Worm (Caenorhabditis elegans) whole organism, midembryonic: ENCODE data around the gene bath-10.

ENCODE experiments used
- T22C8.4 ChIP-seq: fragments of 200-800 bp; sonication (Bioruptor generic); IDR thresholded peaks from 2 replicates; pipeline ENCODE4 v1.3.6; 2022; ENCODE audit warnings: missing genetic modification characterization, missing compliant biosample characterization
- cog-1 ChIP-seq: sonication (generic microtip); optimal IDR thresholded peaks from 2 replicates; lab custom pipeline; 2016; ENCODE audit warnings: missing genetic modification characterization, missing compliant biosample characterization
- flt-1 ChIP-seq: fragments of 200-800 bp; sonication (Bioruptor generic); IDR thresholded peaks from 2 replicates; pipeline ENCODE4 v1.3.6; 2022; ENCODE audit warnings: missing genetic modification characterization, missing compliant biosample characterization
- klf-2 ChIP-seq: fragments of 200-800 bp; sonication (Bioruptor generic); conservative IDR thresholded peaks from 2 replicates; pipeline ENCODE4 v1.3.6; 2022; ENCODE audit warnings: missing genetic modification reagents, missing genetic modification characterization, missing compliant biosample characterization
- med-1 ChIP-seq: sonication (generic microtip); optimal IDR thresholded peaks from 2 replicates; lab custom pipeline; 2017; ENCODE audit warnings: missing genetic modification characterization, mild to moderate bottlenecking, missing compliant biosample characterization, antibody characterized with exemption, missing genetic modification reagents; ENCODE audit not compliant: insufficient read depth
- ref-1 ChIP-seq: fragments of 200-800 bp; sonication (Bioruptor generic); conservative IDR thresholded peaks from 2 replicates; pipeline ENCODE4 v1.3.6; 2022; ENCODE audit warnings: missing genetic modification reagents, missing genetic modification characterization, missing compliant biosample characterization
- tab-1 ChIP-seq: fragments of 200-800 bp; sonication (Bioruptor generic); IDR thresholded peaks from 2 replicates; pipeline ENCODE4 v1.3.6; 2022; ENCODE audit warnings: missing genetic modification characterization, missing compliant biosample characterization
- ztf-23 ChIP-seq: fragments of 200-800 bp; sonication (Bioruptor generic); IDR thresholded peaks from 2 replicates; pipeline ENCODE4 v1.3.6; 2022; ENCODE audit warnings: missing genetic modification reagents, missing genetic modification characterization, missing compliant biosample characterization
- ztf-29 ChIP-seq: fragments of 200-800 bp; sonication (Bioruptor generic); IDR thresholded peaks from 2 replicates; pipeline ENCODE4 v1.3.6; 2022; ENCODE audit warnings: missing genetic modification reagents, missing genetic modification characterization, missing compliant biosample characterization

The bath-10 gene

DNA sequence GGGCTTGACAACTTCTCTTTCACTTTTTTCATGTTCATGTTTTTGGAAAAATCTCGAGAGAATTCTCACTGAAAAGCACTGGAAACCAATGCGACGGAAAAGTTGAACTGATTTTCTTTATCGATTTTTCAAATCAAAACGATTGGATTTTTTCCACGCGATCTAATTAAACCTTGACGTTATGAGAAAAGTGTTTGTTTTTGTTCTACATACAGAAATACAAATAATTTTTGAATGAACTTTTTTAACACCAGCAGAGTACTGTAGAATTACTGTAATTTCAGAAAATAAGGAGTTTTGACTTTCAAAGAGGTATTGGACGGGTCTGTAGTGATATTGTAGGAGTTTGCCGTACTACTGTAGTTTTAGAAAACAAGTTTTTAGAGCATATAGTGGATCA, 28.0 kb downstream of the bath-10 start, which contains the start of gene nep-10:
Gene nep-10 (minus strand): TSS at position 101 of the 400 bp plus-strand sequence.
- no peak for TF ChIP-seq ztf-23 (GFP tag; lab: Robert Waterston, UW)
- no peak for TF ChIP-seq klf-2 (GFP tag; lab: Robert Waterston, UW)
- no peak for TF ChIP-seq T22C8.4 (GFP tag; lab: Robert Waterston, UW)

DNA sequence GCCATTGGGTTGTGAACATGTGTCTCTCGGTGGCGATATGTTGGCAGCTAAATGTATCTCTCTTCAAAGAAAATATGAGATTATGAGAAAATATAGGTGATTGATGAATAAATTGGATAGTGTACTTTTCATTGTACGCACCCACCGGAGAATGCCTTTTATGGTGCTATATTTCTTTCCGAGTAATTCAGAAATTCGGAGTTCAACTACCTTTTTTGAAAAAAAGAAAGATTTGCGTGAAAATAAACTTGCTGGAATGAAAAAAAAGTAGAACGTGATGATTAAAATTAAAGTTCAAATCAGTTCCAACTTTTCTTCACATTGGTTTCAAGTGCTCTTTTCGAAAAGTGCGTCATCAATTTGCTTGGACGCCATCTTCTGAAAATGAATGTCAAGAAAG, 28.7 kb downstream of the bath-10 start, which contains the start of gene nep-8:
Gene nep-8 (plus strand): TSS at position 301 of the 400 bp plus-strand sequence.
- TF ChIP-seq klf-2 (GFP tag; lab: Robert Waterston, UW) (no peak), flt-1 (GFP tag; lab: Robert Waterston, UW) (no peak), tab-1 (no peak), med-1 (no peak), ref-1 (GFP tag; lab: Robert Waterston, UW) (no peak), T22C8.4 (GFP tag; lab: Robert Waterston, UW) (no peak), ztf-23 (GFP tag; lab: Robert Waterston, UW) (no peak), cog-1 (tag; lab: Kevin White, UChicago) (no peak), ztf-29 (GFP tag; lab: Robert Waterston, UW) (no peak)

DNA sequence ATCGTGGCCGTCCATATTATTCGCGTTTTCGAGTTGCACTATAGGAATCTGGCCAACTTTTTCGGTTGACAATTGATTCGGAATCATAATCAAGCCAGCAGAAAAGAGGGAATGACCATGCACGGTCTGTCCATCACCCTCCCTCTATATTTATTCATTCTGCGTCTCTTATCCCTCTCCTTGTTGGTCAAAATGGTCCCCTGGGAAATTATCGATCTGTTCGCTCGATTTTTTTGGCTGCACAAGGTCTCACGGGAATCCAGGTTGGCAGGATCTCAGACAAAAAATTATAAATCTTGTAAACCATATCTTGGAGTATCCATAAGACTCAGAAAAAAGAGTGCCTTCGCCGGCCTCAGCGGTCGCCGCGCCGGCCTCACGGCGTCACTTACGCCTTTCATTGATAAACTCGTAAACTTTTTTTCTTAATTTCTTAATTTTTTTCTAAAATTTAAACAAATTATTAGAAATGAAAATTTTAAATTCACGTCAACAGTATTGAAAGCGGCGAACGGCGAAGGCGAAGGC, 39.6 kb downstream of the bath-10 start, which contains the start of the genes F18A12.7 and F18A12.2:
Gene F18A12.7 (minus strand): TSS at position 101 of the 528 bp plus-strand sequence.
Gene F18A12.2 (plus strand): TSS at position 478 of the 528 bp plus-strand sequence.
- TF ChIP-seq T22C8.4 (GFP tag; lab: Robert Waterston, UW), result no peak
- no peak for TF ChIP-seq ref-1 (GFP tag; lab: Robert Waterston, UW)
- no peak for TF ChIP-seq ztf-23 (GFP tag; lab: Robert Waterston, UW)
- TF ChIP-seq ztf-29 (GFP tag; lab: Robert Waterston, UW), result no peak
- TF ChIP-seq klf-2 (GFP tag; lab: Robert Waterston, UW), result no peak
- no peak for TF ChIP-seq tab-1
- TF ChIP-seq med-1, result no peak
- no peak for TF ChIP-seq cog-1 (tag; lab: Kevin White, UChicago)
- no peak for TF ChIP-seq flt-1 (GFP tag; lab: Robert Waterston, UW)

DNA sequence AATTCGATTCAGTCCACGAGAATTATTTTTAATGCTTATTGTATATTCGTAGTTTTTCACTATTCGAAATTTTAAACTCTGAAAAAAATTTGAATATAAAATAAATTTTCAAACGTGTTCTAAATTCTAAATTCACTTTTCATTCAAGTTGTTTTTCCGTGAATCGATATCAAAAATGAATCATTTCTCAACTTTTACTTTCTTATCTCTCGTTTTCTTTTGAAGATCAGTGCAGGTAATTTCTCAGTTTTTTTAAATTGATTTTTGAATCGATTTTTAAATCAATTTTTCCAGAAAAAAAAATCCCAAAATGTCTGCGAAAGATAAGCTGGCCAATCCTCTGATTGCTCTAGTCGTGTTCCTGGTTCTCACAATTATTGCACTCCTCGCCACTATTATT, 41.6 kb downstream of the bath-10 start, which contains the start of gene nep-6:
Gene nep-6 (plus strand): TSS at position 301 of the 400 bp plus-strand sequence.
- TF ChIP-seq ztf-29 (GFP tag; lab: Robert Waterston, UW) (no peak), med-1 (no peak), ztf-23 (GFP tag; lab: Robert Waterston, UW) (no peak), ref-1 (GFP tag; lab: Robert Waterston, UW) (no peak), flt-1 (GFP tag; lab: Robert Waterston, UW) (no peak), cog-1 (tag; lab: Kevin White, UChicago) (no peak), tab-1 (no peak), T22C8.4 (GFP tag; lab: Robert Waterston, UW) (no peak), klf-2 (GFP tag; lab: Robert Waterston, UW) (no peak)

DNA sequence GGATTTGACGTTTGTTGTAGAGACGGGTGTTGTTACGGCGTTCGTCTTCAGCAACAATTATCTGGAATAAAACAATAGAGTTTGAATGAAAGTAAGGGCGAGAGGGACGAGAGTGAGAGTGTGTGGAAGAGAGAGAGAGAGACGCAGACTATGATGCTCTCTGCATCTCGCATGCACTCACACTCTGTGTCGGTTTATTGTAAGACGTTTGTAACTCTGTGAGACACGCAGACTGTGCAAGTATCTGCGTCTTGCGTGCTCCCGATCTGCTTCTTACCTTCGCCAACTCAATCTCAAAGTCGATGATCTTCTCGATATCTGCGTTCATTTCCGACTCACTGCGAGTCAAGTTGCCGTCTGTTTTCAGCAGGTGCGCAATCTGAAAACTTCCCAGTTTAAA, 48.1 kb downstream of the bath-10 start:
- TF ChIP-seq tab-1 (no peak), klf-2 (GFP tag; lab: Robert Waterston, UW) (no peak), med-1 (no peak), ztf-23 (GFP tag; lab: Robert Waterston, UW) (no peak), cog-1 (tag; lab: Kevin White, UChicago) (no peak)

DNA sequence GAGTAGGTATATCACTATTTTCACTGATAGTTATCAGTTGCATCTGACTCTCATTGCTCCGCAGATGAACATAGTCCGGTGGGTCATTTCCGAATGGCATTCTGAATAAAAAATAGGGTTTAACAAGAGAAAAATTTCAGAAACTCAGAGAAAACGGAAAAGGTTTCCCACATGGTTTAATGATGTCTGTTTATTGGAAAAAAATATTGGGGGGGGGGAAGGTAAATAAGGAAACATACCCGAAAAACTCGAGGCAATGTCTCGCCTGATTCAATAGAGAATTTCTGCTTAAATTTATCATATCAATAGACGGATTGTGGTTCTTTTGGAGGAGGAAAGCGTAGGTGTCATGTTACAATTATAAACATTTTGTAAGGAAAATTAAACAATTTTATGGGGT, 50.6 kb downstream of the bath-10 start, which contains the start of gene nep-11:
Gene nep-11 (minus strand): TSS at position 101 of the 400 bp plus-strand sequence.
- TF ChIP-seq T22C8.4 (GFP tag; lab: Robert Waterston, UW), result no peak
- no peak for TF ChIP-seq ref-1 (GFP tag; lab: Robert Waterston, UW)
- no peak for TF ChIP-seq ztf-29 (GFP tag; lab: Robert Waterston, UW)
- no peak for TF ChIP-seq ztf-23 (GFP tag; lab: Robert Waterston, UW)
- TF ChIP-seq klf-2 (GFP tag; lab: Robert Waterston, UW), result no peak
- TF ChIP-seq tab-1, result no peak
- TF ChIP-seq med-1, result no peak
- no peak for TF ChIP-seq flt-1 (GFP tag; lab: Robert Waterston, UW)
- TF ChIP-seq cog-1 (tag; lab: Kevin White, UChicago), result no peak
